Fruit fly (Drosophila melanogaster) whole organism, pupa: ENCODE results near the gene RpL5.

Source experiments
- CG10348 ChIP-seq: fragments of 200-800 bp; sonication (Bioruptor generic); IDR thresholded peaks from 2 replicates; pipeline ENCODE4 v1.3.6; 2022; ENCODE audit warnings: missing biosample characterization, missing genetic modification characterization
- CG12605 ChIP-seq: fragments of 200-800 bp; sonication (Bioruptor generic); IDR thresholded peaks from 2 replicates; pipeline ENCODE4 v1.3.6; 2022; ENCODE audit warnings: missing biosample characterization, missing genetic modification characterization
- CG13204 ChIP-seq: fragments of 200-800 bp; sonication (Bioruptor generic); optimal IDR thresholded peaks from 2 replicates; lab custom pipeline; 2018; ENCODE audit warnings: missing biosample characterization, mild to moderate bottlenecking, missing genetic modification characterization, moderate library complexity
- CG14655 ChIP-seq: fragments of 200-800 bp; sonication (Bioruptor generic); optimal IDR thresholded peaks from 3 replicates; lab custom pipeline; 2017; ENCODE audit warnings: mild to moderate bottlenecking, missing biosample characterization, missing genetic modification reagents, missing genetic modification characterization
- CG15710 ChIP-seq: fragments of 200-800 bp; sonication (Bioruptor generic); optimal IDR thresholded peaks from 2 replicates; lab custom pipeline; 2018; ENCODE audit warnings: missing biosample characterization, mild to moderate bottlenecking, missing genetic modification characterization, moderate library complexity
- CG17806 ChIP-seq: fragments of 200-800 bp; sonication (Bioruptor generic); optimal IDR thresholded peaks from 2 replicates; lab custom pipeline; 2018; ENCODE audit warnings: missing biosample characterization, mild to moderate bottlenecking, missing genetic modification characterization, moderate library complexity
- CG32121 ChIP-seq: fragments of 200-800 bp; sonication (Bioruptor generic); IDR thresholded peaks from 2 replicates; pipeline ENCODE4 v1.3.6; 2022; ENCODE audit warnings: missing biosample characterization, missing genetic modification characterization
- CG34367 ChIP-seq: fragments of 200-800 bp; sonication (Bioruptor generic); optimal IDR thresholded peaks from 2 replicates; lab custom pipeline; 2018; ENCODE audit warnings: missing biosample characterization, mild to moderate bottlenecking, missing genetic modification characterization
- CG4496 ChIP-seq: fragments of 200-800 bp; sonication (Bioruptor generic); IDR thresholded peaks from 3 replicates; pipeline ENCODE4 v1.3.6; 2022; ENCODE audit warnings: missing biosample characterization, missing genetic modification characterization
- CG8159 ChIP-seq: fragments of 200-800 bp; sonication (Bioruptor generic); optimal IDR thresholded peaks from 3 replicates; lab custom pipeline; 2018; ENCODE audit warnings: missing biosample characterization, mild to moderate bottlenecking, missing genetic modification characterization, moderate library complexity
- CG8301 ChIP-seq: fragments of 200-800 bp; sonication (Bioruptor generic); optimal IDR thresholded peaks from 2 replicates; lab custom pipeline; 2018; ENCODE audit warnings: missing biosample characterization, mild to moderate bottlenecking, missing genetic modification characterization
- CG9948 ChIP-seq: fragments of 200-800 bp; sonication (Bioruptor generic); optimal IDR thresholded peaks from 2 replicates; lab custom pipeline; 2018; ENCODE audit warnings: missing biosample characterization, mild to moderate bottlenecking, missing genetic modification characterization, moderate library complexity
- D1 ChIP-seq: fragments of 200-800 bp; sonication (Bioruptor generic); optimal IDR thresholded peaks from 2 replicates; lab custom pipeline; 2018; ENCODE audit warnings: missing biosample characterization, mild to moderate bottlenecking, missing genetic modification characterization, moderate library complexity
- EcR ChIP-seq: fragments of 200-800 bp; sonication (Bioruptor generic); optimal IDR thresholded peaks from 3 replicates; lab custom pipeline; 2019; ENCODE audit warnings: missing biosample characterization, missing genetic modification characterization, mild to moderate bottlenecking, moderate library complexity, missing genetic modification reagents
- Ets98B ChIP-seq: fragments of 200-800 bp; sonication (Bioruptor generic); IDR thresholded peaks from 2 replicates; pipeline ENCODE4 v1.3.6; 2022; ENCODE audit warnings: missing biosample characterization, missing genetic modification characterization
- Pif1A ChIP-seq: fragments of 200-800 bp; sonication (Bioruptor generic); optimal IDR thresholded peaks from 3 replicates; lab custom pipeline; 2016; ENCODE audit warnings: missing biosample characterization, missing genetic modification characterization
- Pif1B ChIP-seq: fragments of 200-800 bp; sonication (Bioruptor generic); optimal IDR thresholded peaks from 3 replicates; lab custom pipeline; 2016; ENCODE audit warnings: missing biosample characterization, missing genetic modification characterization
- Snoo ChIP-seq: fragments of 200-800 bp; sonication (Bioruptor generic); optimal IDR thresholded peaks from 3 replicates; lab custom pipeline; 2017; ENCODE audit warnings: missing biosample characterization, mild to moderate bottlenecking, missing genetic modification characterization, inconsistent platforms
- fd96Ca ChIP-seq: fragments of 200-800 bp; sonication (Bioruptor generic); IDR thresholded peaks from 3 replicates; pipeline ENCODE4 v1.3.6; 2022; ENCODE audit warnings: missing biosample characterization, missing genetic modification characterization
- gl ChIP-seq: fragments of 200-800 bp; sonication (Bioruptor generic); optimal IDR thresholded peaks from 2 replicates; lab custom pipeline; 2018; ENCODE audit warnings: missing biosample characterization, mild to moderate bottlenecking, missing genetic modification characterization
- rn ChIP-seq: fragments of 200-800 bp; sonication (Bioruptor generic); IDR thresholded peaks from 2 replicates; pipeline ENCODE4 v1.3.6; 2022; ENCODE audit warnings: missing biosample characterization, missing genetic modification characterization

The RpL5 gene

DNA sequence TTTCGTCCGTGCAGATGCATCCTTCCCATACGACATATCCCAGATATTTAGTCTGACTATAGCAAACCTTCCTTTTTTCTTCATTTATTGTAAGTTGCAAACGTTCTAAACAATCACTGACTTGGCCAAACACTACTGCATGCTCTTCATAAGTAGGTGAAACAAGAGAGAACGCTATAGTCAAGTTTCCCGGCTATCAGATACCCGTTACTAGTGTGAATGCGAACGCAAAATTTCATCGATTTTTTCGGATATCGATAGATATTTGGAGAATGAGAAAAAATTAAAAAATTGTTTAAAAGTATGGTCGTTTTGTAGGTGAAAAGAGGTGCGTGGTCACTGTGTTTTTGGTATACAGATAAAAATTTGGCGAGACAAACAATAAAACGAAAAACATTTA lies 32.8 kb upstream of the RpL5 start:
- TF ChIP-seq Pif1B (GFP tag; lab: Kevin White, UChicago) (no peak), CG8301 (tag; lab: Kevin White, UChicago) (no peak), CG17806 (tag; lab: Kevin White, UChicago) (no peak), CG12605 (no peak), Snoo (tag; lab: Kevin White, UChicago) (no peak)

DNA sequence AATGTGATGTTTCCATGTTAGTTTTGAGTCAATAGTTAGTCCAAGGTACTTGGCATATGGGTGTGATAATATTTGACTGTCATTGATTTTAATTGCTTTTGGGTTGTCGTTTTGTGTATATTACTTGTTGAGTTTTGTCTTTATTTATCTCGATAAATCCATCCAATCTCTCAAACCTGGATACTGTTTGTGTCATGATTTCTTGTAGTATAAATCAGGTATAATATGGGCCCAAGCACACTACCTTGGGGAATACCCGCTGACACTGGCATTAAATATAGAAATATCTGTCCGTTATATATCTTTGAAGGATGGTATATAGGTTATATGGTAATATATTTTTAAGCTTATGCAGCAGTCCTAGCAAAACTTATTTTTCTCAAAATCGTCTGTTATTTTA lies 30.7 kb upstream of the RpL5 start:
- TF ChIP-seq CG8159: no peak
- no peak for TF ChIP-seq EcR
- no peak for TF ChIP-seq CG14655 (GFP tag; lab: Kevin White, UChicago)
- no peak for TF ChIP-seq CG8301 (tag; lab: Kevin White, UChicago)
- no peak for TF ChIP-seq CG17806 (tag; lab: Kevin White, UChicago)
- TF ChIP-seq CG9948 (tag; lab: Kevin White, UChicago): no peak
- TF ChIP-seq CG32121 (GFP tag; lab: Robert Waterston, UW): no peak
- TF ChIP-seq CG12605: no peak
- no peak for TF ChIP-seq fd96Ca (GFP tag; lab: Robert Waterston, UW)
- no peak for TF ChIP-seq rn (GFP tag; lab: Robert Waterston, UW)
- TF ChIP-seq CG4496 (GFP tag; lab: Robert Waterston, UW): no peak
- no peak for TF ChIP-seq CG10348 (GFP tag; lab: Robert Waterston, UW)
- TF ChIP-seq Snoo (tag; lab: Kevin White, UChicago): no peak
- no peak for TF ChIP-seq CG13204 (GFP tag; lab: Kevin White, UChicago)
- TF ChIP-seq gl (tag; lab: Kevin White, UChicago): no peak
- TF ChIP-seq D1 (tag; lab: Kevin White, UChicago): no peak
- TF ChIP-seq CG34367 (tag; lab: Kevin White, UChicago): no peak
- TF ChIP-seq Pif1B (GFP tag; lab: Kevin White, UChicago): no peak

DNA sequence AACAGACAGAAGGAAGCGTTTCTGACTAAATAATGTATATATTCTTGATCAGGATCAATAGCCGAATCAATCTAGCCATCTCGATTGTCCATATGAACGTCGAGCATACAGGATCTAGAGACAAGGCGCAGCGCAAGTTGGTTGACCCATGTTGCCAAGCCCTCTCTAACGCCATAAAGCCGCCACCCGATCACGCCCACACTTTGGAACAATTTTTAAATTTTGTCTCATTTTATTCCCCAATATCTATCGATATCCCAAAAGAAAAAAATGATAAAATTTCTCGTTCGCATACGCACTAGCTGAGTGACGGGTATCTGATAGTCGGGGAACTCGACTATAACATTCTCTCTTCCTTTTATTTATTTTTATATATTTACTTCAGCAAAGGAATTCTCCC lies 29.5 kb upstream of the RpL5 start:
- TF ChIP-seq EcR: no peak
- no peak for TF ChIP-seq CG13204 (GFP tag; lab: Kevin White, UChicago)
- TF ChIP-seq CG9948 (tag; lab: Kevin White, UChicago): no peak
- TF ChIP-seq CG4496 (GFP tag; lab: Robert Waterston, UW): no peak
- TF ChIP-seq fd96Ca (GFP tag; lab: Robert Waterston, UW): no peak
- no peak for TF ChIP-seq CG34367 (tag; lab: Kevin White, UChicago)
- TF ChIP-seq CG10348 (GFP tag; lab: Robert Waterston, UW): no peak
- no peak for TF ChIP-seq rn (GFP tag; lab: Robert Waterston, UW)
- no peak for TF ChIP-seq CG14655 (GFP tag; lab: Kevin White, UChicago)
- no peak for TF ChIP-seq gl (tag; lab: Kevin White, UChicago)
- TF ChIP-seq D1 (tag; lab: Kevin White, UChicago): no peak
- TF ChIP-seq CG17806 (tag; lab: Kevin White, UChicago): no peak
- no peak for TF ChIP-seq CG32121 (GFP tag; lab: Robert Waterston, UW)

DNA sequence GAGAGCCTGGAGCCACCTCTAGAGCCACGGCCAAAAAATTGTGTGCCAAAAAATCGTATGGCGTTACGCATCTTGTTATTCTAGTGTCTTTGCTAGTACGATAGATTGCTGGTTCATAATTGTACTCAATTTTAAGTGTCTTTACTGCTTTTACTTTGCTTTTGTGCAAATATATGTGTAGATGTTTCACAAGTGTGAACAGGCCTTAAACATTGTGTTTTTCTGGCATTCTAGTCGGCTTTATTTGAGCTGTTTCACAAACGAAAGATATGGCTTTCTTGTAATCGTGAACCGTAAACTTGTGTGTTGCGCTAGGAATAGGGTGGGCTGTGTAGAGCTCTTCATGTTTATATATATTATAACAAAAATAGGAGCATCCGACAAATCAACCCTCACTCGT lies 13.4 kb upstream of the RpL5 start, which contains the start of gene CG17493:
Gene CG17493 (plus strand): TSS at position 25 of the 400 bp plus-strand sequence.
- TF ChIP-seq CG8301 (tag; lab: Kevin White, UChicago) (no peak), Snoo (tag; lab: Kevin White, UChicago) (no peak), CG12605 (no peak), Pif1A (no peak), rn (GFP tag; lab: Robert Waterston, UW) (no peak), CG17806 (tag; lab: Kevin White, UChicago) (no peak), gl (tag; lab: Kevin White, UChicago) (no peak), CG15710 (tag; lab: Kevin White, UChicago) (no peak), CG8159 (no peak), EcR (no peak)

DNA sequence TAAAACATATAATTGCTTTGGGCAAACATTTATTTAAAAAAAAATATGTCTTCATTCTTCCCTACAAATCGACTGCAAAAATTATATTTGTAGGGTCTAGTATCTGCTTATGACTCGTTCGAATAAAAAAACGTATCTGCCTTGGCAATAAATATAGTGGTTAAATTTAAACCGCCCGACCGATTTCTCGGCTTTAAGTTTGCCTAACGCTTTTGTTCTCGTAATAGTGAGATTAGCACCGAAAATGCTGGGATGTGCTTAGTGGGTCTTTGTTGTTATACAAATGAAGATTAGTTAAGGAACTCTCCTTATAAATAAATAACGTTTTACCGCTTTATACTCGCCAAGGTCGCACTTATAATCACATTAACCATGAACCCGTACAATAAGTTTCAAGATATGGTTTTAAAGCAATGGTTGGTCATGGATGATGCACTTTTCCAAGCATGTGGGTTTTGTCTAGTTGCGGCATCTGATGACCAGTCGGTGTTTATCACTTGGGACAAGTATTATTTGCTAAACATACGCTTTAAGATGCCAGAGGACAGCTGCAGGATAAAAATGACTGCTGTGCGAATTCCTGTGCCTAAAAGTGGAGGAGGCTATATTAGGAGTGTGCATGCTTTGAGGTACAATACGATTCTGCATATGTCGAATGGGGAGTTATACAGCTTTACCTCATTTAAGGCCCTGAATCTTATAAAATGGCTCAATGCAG lies 1.4 kb upstream of the RpL5 start:
- no peak for TF ChIP-seq CG17806 (tag; lab: Kevin White, UChicago)
- TF ChIP-seq CG15710 (tag; lab: Kevin White, UChicago): no peak
- TF ChIP-seq gl (tag; lab: Kevin White, UChicago): no peak
- no peak for TF ChIP-seq CG13204 (GFP tag; lab: Kevin White, UChicago)
- TF ChIP-seq CG14655 (GFP tag; lab: Kevin White, UChicago): no peak

DNA sequence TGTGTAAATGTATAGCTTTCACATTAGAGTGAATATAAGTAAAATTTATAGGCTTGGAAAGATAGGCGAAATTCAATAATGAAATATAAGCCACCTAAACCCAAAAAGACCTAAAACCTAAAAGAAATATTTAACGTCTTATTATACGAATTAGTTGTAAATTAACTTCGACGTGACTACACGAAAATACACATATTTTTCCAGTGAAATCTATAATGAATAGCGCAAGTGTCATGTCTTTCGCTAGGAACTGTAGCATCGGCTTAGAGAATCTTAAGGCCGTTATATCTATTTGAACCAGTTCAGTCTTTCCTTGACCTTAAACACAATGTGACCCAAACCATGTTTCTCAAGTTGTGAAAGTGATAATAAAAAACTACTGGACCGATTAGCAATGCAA lies 684 bp upstream of the RpL5 start, which contains the start of gene CG17490:
Gene CG17490 (plus strand): TSS at position 301 of the 400 bp plus-strand sequence.
- TF ChIP-seq gl (tag; lab: Kevin White, UChicago): no peak
- TF ChIP-seq CG8301 (tag; lab: Kevin White, UChicago): no peak
- TF ChIP-seq CG14655 (GFP tag; lab: Kevin White, UChicago): no peak
- TF ChIP-seq Ets98B (GFP tag; lab: Robert Waterston, UW): no peak
- no peak for TF ChIP-seq rn (GFP tag; lab: Robert Waterston, UW)
- no peak for TF ChIP-seq CG8159
- TF ChIP-seq CG9948 (tag; lab: Kevin White, UChicago): no peak
- TF ChIP-seq CG32121 (GFP tag; lab: Robert Waterston, UW): no peak
- TF ChIP-seq Pif1B (GFP tag; lab: Kevin White, UChicago): no peak
- no peak for TF ChIP-seq CG4496 (GFP tag; lab: Robert Waterston, UW)
- TF ChIP-seq CG34367 (tag; lab: Kevin White, UChicago): no peak
- no peak for TF ChIP-seq CG12605
- TF ChIP-seq CG17806 (tag; lab: Kevin White, UChicago): no peak
- TF ChIP-seq CG13204 (GFP tag; lab: Kevin White, UChicago): no peak
- TF ChIP-seq CG10348 (GFP tag; lab: Robert Waterston, UW): no peak
- TF ChIP-seq D1 (tag; lab: Kevin White, UChicago): no peak
- no peak for TF ChIP-seq Snoo (tag; lab: Kevin White, UChicago)
